Fruit fly (Drosophila melanogaster) Kc167 (cell line): Measurements from ENCODE around the gene CG12811.

ENCODE experiments used
- Myc ChIP-seq: fragments of >200 bp; optimal IDR thresholded peaks from 2 replicates; lab custom pipeline; 2017; ENCODE audit warnings: missing external identifiers
- Sin3A ChIP-seq: fragments of >200 bp; optimal IDR thresholded peaks from 2 replicates; lab custom pipeline; 2018; ENCODE audit warnings: missing external identifiers
- h ChIP-seq: fragments of >200 bp; optimal IDR thresholded peaks from 3 replicates; lab custom pipeline; 2018; ENCODE audit warnings: missing external identifiers
- psq ChIP-seq: fragments of >200 bp; optimal IDR thresholded peaks from 2 replicates; lab custom pipeline; 2017; ENCODE audit warnings: missing external identifiers

dm6 chr3R:10086683-10087082 is 38.1 kb upstream of the CG12811 start:
- TF ChIP-seq h (lab: Kevin White, UChicago): no peak
- TF ChIP-seq Myc (lab: Kevin White, UChicago): no peak
- TF ChIP-seq Sin3A (lab: Kevin White, UChicago): no peak
- TF ChIP-seq psq (lab: Kevin White, UChicago): no peak
